Worm (Caenorhabditis elegans): ENCODE results near the gene Y7A5A.9.

- TF ChIP-seq dao-5 (tag; optimal IDR thresholded peaks at IDR 0.05) (no peak), him-1 (tag; optimal IDR thresholded peaks at IDR 0.05) (no peak)
Measured at ce11 chrX:15822197-15822596, 4.8 kb upstream of the Y7A5A.9 start, which contains the start of gene Y7A5A.8.
